Fruit fly (Drosophila melanogaster) Kc167 (cell line): ENCODE measurements around the gene dlg1.
A peak's percentile ranks its signal among the peaks of the same experiment; 100 is the strongest.

Experiments used
- Myc ChIP-seq: fragments of >200 bp; optimal IDR thresholded peaks from 2 replicates; lab custom pipeline; 2017; ENCODE audit warnings: missing external identifiers
- Sin3A ChIP-seq: fragments of >200 bp; optimal IDR thresholded peaks from 2 replicates; lab custom pipeline; 2018; ENCODE audit warnings: missing external identifiers
- h ChIP-seq: fragments of >200 bp; optimal IDR thresholded peaks from 3 replicates; lab custom pipeline; 2018; ENCODE audit warnings: missing external identifiers
- insv ChIP-seq: fragments of >200 bp; optimal IDR thresholded peaks from 3 replicates; lab custom pipeline; 2018; ENCODE audit warnings: missing external identifiers
- psq ChIP-seq: fragments of >200 bp; optimal IDR thresholded peaks from 2 replicates; lab custom pipeline; 2017; ENCODE audit warnings: missing external identifiers
- ttk ChIP-seq: sonication (Bioruptor generic); optimal IDR thresholded peaks from 2 replicates; lab custom pipeline; 2017; ENCODE audit warnings: missing external identifiers

Gene dlg1

dm6 chrX:11369374-11369773 is at the start of gene dlg1:
dlg1 (plus strand) TSS chrX:11369665.
- TF ChIP-seq psq (peak; percentile 53), Sin3A (lab: Kevin White, UChicago) (no peak), Myc (lab: Kevin White, UChicago) (no peak), insv (lab: Kevin White, UChicago) (peak; percentile 86), h (lab: Kevin White, UChicago) (no peak), ttk (lab: Kevin White, UChicago) (no peak)

- TF ChIP-seq psq (no peak), h (lab: Kevin White, UChicago) (no peak), Sin3A (lab: Kevin White, UChicago) (no peak), ttk (lab: Kevin White, UChicago) (no peak), insv (lab: Kevin White, UChicago) (no peak), Myc (lab: Kevin White, UChicago) (no peak)
Observed at dm6 chrX:11319916-11320315, 49.5 kb upstream of the dlg1 start.

dm6 chrX:11322257-11322656 is 47.2 kb upstream of the dlg1 start, which contains the start of gene sisA:
sisA (minus strand) TSS chrX:11322357.
- no peak for TF ChIP-seq Sin3A (lab: Kevin White, UChicago)
- no peak for TF ChIP-seq Myc (lab: Kevin White, UChicago)
- TF ChIP-seq psq, result no peak
- TF ChIP-seq insv (lab: Kevin White, UChicago), result no peak
- no peak for TF ChIP-seq ttk (lab: Kevin White, UChicago)
- TF ChIP-seq h (lab: Kevin White, UChicago), result no peak

dm6 chrX:11322659-11323058 is 46.8 kb upstream of the dlg1 start:
- TF ChIP-seq Sin3A (lab: Kevin White, UChicago), result no peak

dm6 chrX:11325175-11325768 is 44.2 kb upstream of the dlg1 start, which contains the start of gene Gapvd1:
Gapvd1 (plus strand) TSS chrX:11325385.
- TF ChIP-seq Sin3A (lab: Kevin White, UChicago) (no peak), h (lab: Kevin White, UChicago) (no peak), ttk (lab: Kevin White, UChicago) (no peak), insv (lab: Kevin White, UChicago) (no peak), Myc (lab: Kevin White, UChicago) (no peak), psq (no peak)

dm6 chrX:11326213-11326731 is 43.2 kb upstream of the dlg1 start:
- TF ChIP-seq psq (no peak), insv (lab: Kevin White, UChicago) (no peak), h (lab: Kevin White, UChicago) (no peak), Sin3A (lab: Kevin White, UChicago) (no peak), ttk (lab: Kevin White, UChicago) (no peak), Myc (lab: Kevin White, UChicago) (no peak)

DNA sequence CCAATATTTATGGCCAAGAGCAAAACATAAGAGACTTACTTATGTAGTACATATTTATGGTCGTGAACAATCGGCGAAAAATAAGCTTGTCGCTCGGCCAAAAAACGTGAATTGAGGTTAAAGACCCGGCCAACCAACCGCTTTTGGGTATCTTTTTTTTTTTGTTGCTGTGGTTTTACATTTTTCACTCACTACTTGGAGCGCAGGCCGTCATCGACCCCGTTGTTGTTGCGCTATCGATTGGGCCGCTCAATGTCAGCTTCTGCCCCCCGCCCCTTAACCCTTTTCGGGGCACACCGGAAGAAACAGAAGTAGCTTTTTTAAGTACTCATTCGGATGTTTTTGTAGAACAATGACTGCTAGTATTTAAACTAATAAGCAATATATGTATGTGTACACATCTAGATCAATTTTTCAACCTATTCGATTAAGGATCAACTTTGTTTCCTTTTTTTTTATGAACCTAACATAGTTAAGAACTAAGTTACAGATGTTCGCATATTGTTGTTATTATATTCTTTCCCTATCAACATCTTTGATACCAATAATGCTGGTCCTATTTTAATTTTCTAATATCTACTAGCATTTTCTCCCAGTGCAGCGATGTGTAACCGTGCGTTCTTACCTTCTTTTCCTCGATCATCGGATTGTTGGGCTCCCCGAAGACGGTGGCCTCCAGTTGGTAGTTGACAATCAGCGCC is 31.3 kb upstream of the dlg1 start:
- TF ChIP-seq insv (lab: Kevin White, UChicago), result no peak
- TF ChIP-seq Myc (lab: Kevin White, UChicago), result no peak
- no peak for TF ChIP-seq ttk (lab: Kevin White, UChicago)
- no peak for TF ChIP-seq h (lab: Kevin White, UChicago)
- no peak for TF ChIP-seq Sin3A (lab: Kevin White, UChicago)
- no peak for TF ChIP-seq psq

DNA sequence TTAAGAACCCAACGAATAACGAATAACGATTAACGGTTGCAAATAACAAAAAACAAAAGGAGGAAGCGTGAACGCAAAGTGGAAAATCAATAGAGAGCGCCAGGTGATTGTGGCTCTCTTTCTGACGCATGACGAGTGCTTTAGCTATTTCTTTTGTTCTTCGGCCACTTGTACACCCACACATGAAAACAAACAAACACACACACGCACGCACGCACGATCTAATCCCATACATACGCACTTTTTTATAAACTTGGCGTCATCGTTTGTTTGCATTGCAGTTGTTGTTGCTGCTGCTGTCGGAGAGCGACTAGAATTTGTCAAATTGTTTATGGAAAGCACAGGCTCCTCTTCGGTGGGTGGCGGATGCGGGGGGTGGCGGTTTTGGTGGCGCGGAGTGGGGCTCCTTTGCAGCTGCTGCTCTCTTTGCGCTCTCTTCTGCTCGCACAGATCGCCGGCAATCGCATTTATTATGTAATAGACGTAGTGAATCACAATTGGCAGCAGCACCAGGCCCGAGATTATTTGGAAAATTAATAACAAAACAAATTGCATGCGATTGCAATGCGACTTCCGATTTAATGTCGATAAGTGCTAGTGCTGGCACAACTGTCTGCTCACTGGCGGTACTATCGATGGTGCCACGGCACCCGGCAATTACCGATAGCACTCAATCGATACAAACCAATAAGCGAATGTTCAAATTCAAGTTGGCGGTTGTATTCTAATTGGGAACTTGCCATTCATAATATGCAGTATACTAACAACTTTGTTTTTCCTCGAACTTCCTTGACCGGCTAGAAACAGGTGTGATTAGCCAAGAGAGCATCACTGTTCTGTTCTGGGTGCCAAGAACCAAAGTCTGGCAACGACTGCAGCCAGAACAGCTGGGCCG is 30.2 kb upstream of the dlg1 start:
- TF ChIP-seq h (lab: Kevin White, UChicago), result no peak
- no peak for TF ChIP-seq psq
- TF ChIP-seq ttk (lab: Kevin White, UChicago), result no peak
- TF ChIP-seq Myc (lab: Kevin White, UChicago), result no peak
- no peak for TF ChIP-seq Sin3A (lab: Kevin White, UChicago)
- no peak for TF ChIP-seq insv (lab: Kevin White, UChicago)

DNA sequence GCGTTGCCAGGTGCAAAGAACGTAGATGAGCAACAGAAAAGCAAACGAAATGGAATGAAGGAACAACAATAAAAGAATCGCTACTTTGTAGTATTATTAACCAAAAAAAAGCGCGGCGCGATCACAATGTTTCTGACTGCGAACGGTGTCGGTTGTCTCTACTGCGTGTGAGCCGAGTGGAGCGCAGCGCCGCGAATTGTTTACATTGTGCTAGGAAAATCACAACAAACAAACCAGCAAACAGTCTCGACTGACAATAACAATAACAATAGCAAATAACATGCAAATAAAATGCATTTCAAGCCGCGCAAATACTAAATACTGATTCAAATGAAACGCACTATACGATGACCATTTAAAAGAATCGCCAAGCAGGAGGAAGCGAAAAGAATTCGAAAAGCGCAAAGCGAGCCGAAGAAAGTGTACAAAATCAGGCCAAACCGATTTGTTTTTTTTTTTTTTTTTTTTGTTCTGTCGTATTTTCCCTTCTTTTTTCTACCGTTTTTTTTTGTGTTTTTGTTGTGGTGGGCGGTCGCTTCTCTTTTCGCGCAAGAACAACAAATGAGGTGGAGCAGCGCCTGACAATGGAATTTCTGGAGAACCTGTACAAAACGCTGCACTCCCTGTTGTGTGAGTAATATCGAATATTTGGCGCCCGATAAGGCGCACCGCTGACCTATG is 29.5 kb upstream of the dlg1 start, which contains the start of the genes CG34348 and Kap3:
TSS of gene CG34348 (plus strand) at position 6 of the 681 bp plus-strand sequence.
TSS of gene Kap3 (minus strand) at position 217 of the 681 bp plus-strand sequence.
- TF ChIP-seq Myc (lab: Kevin White, UChicago) (no peak), h (lab: Kevin White, UChicago) (no peak), ttk (lab: Kevin White, UChicago) (no peak), Sin3A (lab: Kevin White, UChicago) (no peak), insv (lab: Kevin White, UChicago) (no peak), psq (no peak)

dm6 chrX:11340719-11341322 is 28.6 kb upstream of the dlg1 start:
- TF ChIP-seq Myc (lab: Kevin White, UChicago), result no peak
- no peak for TF ChIP-seq Sin3A (lab: Kevin White, UChicago)
- no peak for TF ChIP-seq h (lab: Kevin White, UChicago)
